Fruit fly (Drosophila melanogaster) whole organism, wandering third instar larva: ENCODE results near the gene CG13086.

Source experiments
- Abd-B ChIP-seq: fragments of >200 bp; optimal IDR thresholded peaks from 2 replicates; lab custom pipeline; 2017; ENCODE audit warnings: missing biosample characterization, missing genetic modification characterization
- CG32264 ChIP-seq: fragments of 200-800 bp; sonication (Bioruptor generic); optimal IDR thresholded peaks from 2 replicates; lab custom pipeline; 2016; ENCODE audit warnings: missing biosample characterization, missing genetic modification characterization
- CG9705 ChIP-seq: fragments of 200-800 bp; sonication (Bioruptor generic); optimal IDR thresholded peaks from 2 replicates; lab custom pipeline; 2018; ENCODE audit warnings: missing biosample characterization, mild to moderate bottlenecking, missing genetic modification characterization
- CrebA ChIP-seq: fragments of 200-800 bp; sonication (Bioruptor generic); optimal IDR thresholded peaks from 2 replicates; lab custom pipeline; 2016; ENCODE audit warnings: missing biosample characterization, mild to moderate bottlenecking, missing genetic modification characterization, borderline replicate concordance
- Dfd ChIP-seq: fragments of >200 bp; optimal IDR thresholded peaks from 2 replicates; lab custom pipeline; 2017; ENCODE audit warnings: missing biosample characterization, missing genetic modification characterization
- br ChIP-seq: fragments of 200-800 bp; sonication (Bioruptor generic); optimal IDR thresholded peaks from 2 replicates; lab custom pipeline; 2016; ENCODE audit warnings: missing biosample characterization, missing genetic modification characterization
- ey ChIP-seq: fragments of 200-800 bp; sonication (Bioruptor generic); optimal IDR thresholded peaks from 2 replicates; lab custom pipeline; 2016; ENCODE audit warnings: missing biosample characterization, missing genetic modification characterization
- foxo ChIP-seq, 2 experiments: fragments of 200-800 bp; sonication (Bioruptor generic); optimal IDR thresholded peaks; 2 replicates in 1 of 2; 3 replicates in 1 of 2; lab custom pipeline; 2016 to 2017; ENCODE audit warnings: missing biosample characterization in 2 of 2, missing genetic modification characterization in 2 of 2
- pan ChIP-seq: fragments of >200 bp; optimal IDR thresholded peaks from 2 replicates; lab custom pipeline; 2017
- psq ChIP-seq: fragments of 200-800 bp; sonication (Bioruptor generic); optimal IDR thresholded peaks from 3 replicates; lab custom pipeline; 2017; ENCODE audit warnings: missing biosample characterization, mild to moderate bottlenecking, missing genetic modification characterization, moderate library complexity
- sage ChIP-seq: fragments of 200-800 bp; sonication (Bioruptor generic); optimal IDR thresholded peaks from 2 replicates; lab custom pipeline; 2016; ENCODE audit warnings: missing biosample characterization, mild to moderate bottlenecking, missing genetic modification characterization
- sv ChIP-seq: fragments of 200-800 bp; sonication (Bioruptor generic); optimal IDR thresholded peaks from 3 replicates; lab custom pipeline; 2016; ENCODE audit warnings: missing biosample characterization, missing genetic modification characterization

dm6 chr2L:19393703-19394210 lies 29.6 kb downstream of the CG13086 start, which contains the start of gene CG31798:
- no peak for TF ChIP-seq br
- TF ChIP-seq Dfd (GFP tag; lab: Kevin White, UChicago) = no peak
- no peak for TF ChIP-seq sv (GFP tag; lab: Kevin White, UChicago)
- no peak for TF ChIP-seq pan
- no peak for TF ChIP-seq CrebA (GFP tag; lab: Kevin White, UChicago)
- no peak for TF ChIP-seq sage (GFP tag; lab: Kevin White, UChicago)
- no peak for TF ChIP-seq CG9705 (GFP tag; lab: Kevin White, UChicago)
- no peak for TF ChIP-seq CG32264 (GFP tag; lab: Kevin White, UChicago)
- TF ChIP-seq Abd-B (GFP tag; lab: Kevin White, UChicago) = no peak
- TF ChIP-seq ey (GFP tag; lab: Kevin White, UChicago) = no peak
- no peak for TF ChIP-seq psq (GFP tag; lab: Kevin White, UChicago)
- TF ChIP-seq foxo (GFP tag; optimal IDR thresholded peaks at IDR 0.05; lab: Kevin White, UChicago) = no peak
